Fruit fly (Drosophila melanogaster) whole organism, prepupa: ENCODE results near the gene CG44005.
A peak's percentile ranks its signal among the peaks of the same experiment; 100 is the strongest.

Experiments used
- CG11294 ChIP-seq: fragments of 200-800 bp; sonication (Bioruptor generic); IDR thresholded peaks from 2 replicates; pipeline ENCODE4 v1.3.6; 2022; ENCODE audit warnings: missing biosample characterization, missing genetic modification characterization
- CG11762 ChIP-seq: fragments of 200-800 bp; sonication (Bioruptor generic); optimal IDR thresholded peaks from 3 replicates; lab custom pipeline; 2016; ENCODE audit warnings: missing biosample characterization, missing genetic modification characterization; ENCODE audit not compliant: insufficient read depth
- CG16779 ChIP-seq: fragments of 200-800 bp; sonication (Bioruptor generic); optimal IDR thresholded peaks from 3 replicates; lab custom pipeline; 2017; ENCODE audit warnings: missing biosample characterization, mild to moderate bottlenecking, missing genetic modification characterization
- CG32006 ChIP-seq: fragments of 200-800 bp; sonication (Bioruptor generic); optimal IDR thresholded peaks from 3 replicates; lab custom pipeline; 2017; ENCODE audit warnings: missing biosample characterization, mild to moderate bottlenecking, missing genetic modification characterization
- CG34406 ChIP-seq: fragments of 200-800 bp; sonication (Bioruptor generic); optimal IDR thresholded peaks from 3 replicates; lab custom pipeline; 2016; ENCODE audit warnings: missing biosample characterization, missing genetic modification characterization
- CG3919 ChIP-seq: fragments of 200-800 bp; sonication (Bioruptor generic); optimal IDR thresholded peaks from 3 replicates; lab custom pipeline; 2016; ENCODE audit warnings: missing biosample characterization, missing genetic modification characterization
- CG6276 ChIP-seq: fragments of 200-800 bp; sonication (Bioruptor generic); optimal IDR thresholded peaks from 2 replicates; lab custom pipeline; 2017; ENCODE audit warnings: missing biosample characterization, mild to moderate bottlenecking, missing genetic modification characterization
- CG6792 ChIP-seq: fragments of 200-800 bp; sonication (Bioruptor generic); optimal IDR thresholded peaks from 3 replicates; lab custom pipeline; 2016; ENCODE audit warnings: missing biosample characterization, missing genetic modification characterization
- CG6808 ChIP-seq: fragments of 200-800 bp; sonication (Bioruptor generic); optimal IDR thresholded peaks from 3 replicates; lab custom pipeline; 2017; ENCODE audit warnings: missing biosample characterization, missing genetic modification characterization, mild to moderate bottlenecking, moderate library complexity, missing genetic modification reagents
- CG7368 ChIP-seq: fragments of 200-800 bp; sonication (Bioruptor generic); optimal IDR thresholded peaks from 3 replicates; lab custom pipeline; 2016; ENCODE audit warnings: missing biosample characterization, missing genetic modification characterization
- CG8319 ChIP-seq: fragments of 200-800 bp; sonication (Bioruptor generic); optimal IDR thresholded peaks from 3 replicates; lab custom pipeline; 2016; ENCODE audit warnings: missing biosample characterization, missing genetic modification characterization
- CG8632 ChIP-seq: fragments of 200-800 bp; sonication (Bioruptor generic); optimal IDR thresholded peaks from 3 replicates; lab custom pipeline; 2016; ENCODE audit warnings: missing biosample characterization, missing genetic modification characterization
- CG9139 ChIP-seq: fragments of 200-800 bp; sonication (Bioruptor generic); optimal IDR thresholded peaks from 3 replicates; lab custom pipeline; 2017; ENCODE audit warnings: missing biosample characterization, mild to moderate bottlenecking, missing genetic modification characterization
- Eip75B ChIP-seq: fragments of 200-800 bp; sonication (Bioruptor generic); optimal IDR thresholded peaks from 3 replicates; lab custom pipeline; 2016; ENCODE audit warnings: missing biosample characterization, missing genetic modification characterization
- Eip78C ChIP-seq: fragments of 200-800 bp; sonication (Bioruptor generic); peaks from one replicate; lab custom pipeline; 2016; ENCODE audit warnings: missing biosample characterization, missing genetic modification characterization
- Eip93F ChIP-seq: fragments of 200-800 bp; sonication (Bioruptor generic); optimal IDR thresholded peaks from 2 replicates; lab custom pipeline; 2016; ENCODE audit warnings: missing biosample characterization, mild to moderate bottlenecking, missing genetic modification characterization
- Ets21C ChIP-seq: fragments of 200-800 bp; sonication (Bioruptor generic); optimal IDR thresholded peaks from 3 replicates; lab custom pipeline; 2016; ENCODE audit warnings: missing biosample characterization, missing genetic modification characterization
- Lpt ChIP-seq: fragments of 200-800 bp; sonication (Bioruptor generic); optimal IDR thresholded peaks from 3 replicates; lab custom pipeline; 2016; ENCODE audit warnings: missing biosample characterization, missing genetic modification characterization
- Met ChIP-seq: fragments of 200-800 bp; sonication (Bioruptor generic); optimal IDR thresholded peaks from 3 replicates; lab custom pipeline; 2016; ENCODE audit warnings: missing biosample characterization, missing genetic modification characterization
- OdsH ChIP-seq: fragments of 200-800 bp; sonication (Bioruptor generic); optimal IDR thresholded peaks from 3 replicates; lab custom pipeline; 2016; ENCODE audit warnings: missing biosample characterization, missing genetic modification characterization
- Sox102F ChIP-seq: fragments of 200-800 bp; sonication (Bioruptor generic); optimal IDR thresholded peaks from 2 replicates; lab custom pipeline; 2016; ENCODE audit warnings: missing biosample characterization, mild to moderate bottlenecking, missing genetic modification characterization
- Sox14 ChIP-seq: fragments of 200-800 bp; sonication (Bioruptor generic); optimal IDR thresholded peaks from 3 replicates; lab custom pipeline; 2016; ENCODE audit warnings: missing biosample characterization, missing genetic modification characterization
- acj6 ChIP-seq: fragments of 200-800 bp; sonication (Bioruptor generic); optimal IDR thresholded peaks from 3 replicates; lab custom pipeline; 2016; ENCODE audit warnings: missing biosample characterization, missing genetic modification characterization
- esn ChIP-seq: fragments of 200-800 bp; sonication (Bioruptor generic); optimal IDR thresholded peaks from 2 replicates; lab custom pipeline; 2016; ENCODE audit warnings: missing biosample characterization, mild to moderate bottlenecking, missing genetic modification characterization, moderate library complexity
- fd59A ChIP-seq: fragments of 200-800 bp; sonication (Bioruptor generic); optimal IDR thresholded peaks from 2 replicates; lab custom pipeline; 2017; ENCODE audit warnings: missing biosample characterization, mild to moderate bottlenecking, missing genetic modification characterization, missing genetic modification reagents
- fkh ChIP-seq: fragments of 200-800 bp; sonication (Bioruptor generic); optimal IDR thresholded peaks from 3 replicates; lab custom pipeline; 2017; ENCODE audit warnings: missing biosample characterization, mild to moderate bottlenecking, missing genetic modification characterization, moderate library complexity
- net ChIP-seq: fragments of 200-800 bp; sonication (Bioruptor generic); optimal IDR thresholded peaks from 3 replicates; lab custom pipeline; 2016; ENCODE audit warnings: missing biosample characterization, missing genetic modification characterization
- salr ChIP-seq, 2 experiments: fragments of 200-800 bp; sonication (Bioruptor generic); optimal IDR thresholded peaks; 3 replicates each; lab custom pipeline; 2016 to 2018; ENCODE audit warnings: missing biosample characterization in 2 of 2, missing genetic modification characterization in 2 of 2, mild to moderate bottlenecking in 1 of 2
- ss ChIP-seq, 2 experiments: fragments of 200-800 bp; sonication (Bioruptor generic); optimal IDR thresholded peaks; 2 replicates in 1 of 2; 3 replicates in 1 of 2; lab custom pipeline; 2017 to 2018; ENCODE audit warnings: mild to moderate bottlenecking in 2 of 2, missing biosample characterization in 2 of 2, missing genetic modification characterization in 2 of 2, moderate library complexity in 1 of 2

The CG44005 gene

DNA sequence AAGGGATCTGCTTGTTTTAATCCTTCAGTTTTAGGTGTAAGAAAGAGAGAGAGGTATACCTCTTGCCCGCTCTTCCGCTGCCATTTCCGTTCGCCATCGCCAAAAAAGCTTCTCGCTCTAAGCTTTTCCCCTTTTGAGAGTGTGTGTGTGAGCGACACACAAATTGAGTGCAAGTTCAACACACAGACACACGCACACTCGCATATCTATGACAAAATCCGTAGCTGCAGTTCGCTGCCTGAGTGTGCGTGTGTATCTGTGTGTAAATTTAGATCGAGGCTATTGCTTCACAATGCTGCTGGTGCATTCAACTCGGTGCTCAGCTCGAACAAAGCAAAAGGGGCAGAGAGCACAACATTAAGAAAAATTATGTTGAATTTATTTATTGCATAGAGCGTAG is 51.0 kb downstream of the CG44005 start (continued):
- no peak for TF ChIP-seq CG32006
- TF ChIP-seq CG11294 (GFP tag; lab: Robert Waterston, UW): no peak
- TF ChIP-seq Met (GFP tag; lab: Kevin White, UChicago): no peak
- no peak for TF ChIP-seq CG16779 (tag; lab: Kevin White, UChicago)
- no peak for TF ChIP-seq net (GFP tag; lab: Kevin White, UChicago)
- no peak for TF ChIP-seq salr (GFP tag; optimal IDR thresholded peaks at IDR 0.05; lab: Kevin White, UChicago)
- no peak for TF ChIP-seq CG34406 (GFP tag; lab: Kevin White, UChicago)
- no peak for TF ChIP-seq CG6808 (GFP tag; lab: Kevin White, UChicago)
- no peak for TF ChIP-seq CG8632 (GFP tag; lab: Kevin White, UChicago)
- peak; percentile 13 for TF ChIP-seq CG6276
- TF ChIP-seq CG11762 (GFP tag; lab: Kevin White, UChicago): no peak
- peak; percentile 4 for TF ChIP-seq fkh (GFP tag; lab: Kevin White, UChicago)
- TF ChIP-seq CG7368 (GFP tag; lab: Kevin White, UChicago): no peak
- TF ChIP-seq OdsH: no peak
- no peak for TF ChIP-seq esn (GFP tag; lab: Kevin White, UChicago)
- no peak for TF ChIP-seq CG8319 (GFP tag; lab: Kevin White, UChicago)
- no peak for TF ChIP-seq ss (GFP tag; optimal IDR thresholded peaks at IDR 0.05; lab: Kevin White, UChicago)
- TF ChIP-seq Lpt (GFP tag; lab: Kevin White, UChicago): no peak
- TF ChIP-seq Sox14 (GFP tag; lab: Kevin White, UChicago): no peak
- TF ChIP-seq Ets21C (GFP tag; lab: Kevin White, UChicago): no peak
- TF ChIP-seq CG6792 (GFP tag; lab: Kevin White, UChicago): no peak
- no peak for TF ChIP-seq Eip93F
- TF ChIP-seq Eip78C (GFP tag; lab: Kevin White, UChicago): peak; percentile 63
- no peak for TF ChIP-seq CG9139 (GFP tag; lab: Kevin White, UChicago)
- TF ChIP-seq fd59A (GFP tag; lab: Kevin White, UChicago): no peak
- no peak for TF ChIP-seq acj6 (GFP tag; lab: Kevin White, UChicago)
- no peak for TF ChIP-seq Eip75B (GFP tag; lab: Kevin White, UChicago)
- no peak for TF ChIP-seq CG3919 (GFP tag; lab: Kevin White, UChicago)
- no peak for TF ChIP-seq Sox102F (GFP tag; lab: Kevin White, UChicago)
